Fruit fly (Drosophila melanogaster) whole organism: ENCODE results near the gene mio.

ENCODE experiments used
- CG8478 ChIP-seq: fragments of >200 bp; optimal IDR thresholded peaks from 2 replicates; lab custom pipeline; 2018; ENCODE audit warnings: inconsistent platforms
- Dll ChIP-seq: fragments of >200 bp; optimal IDR thresholded peaks from 2 replicates; lab custom pipeline; 2017
- EcR ChIP-seq, 2 experiments: fragments of >200 bp; optimal IDR thresholded peaks; 2 replicates each; lab custom pipeline; 2017; ENCODE audit warnings: missing biosample characterization in 2 of 2, missing genetic modification characterization in 2 of 2, missing genetic modification reagents in 2 of 2
- pan ChIP-seq: fragments of >200 bp; optimal IDR thresholded peaks from 2 replicates; lab custom pipeline; 2017
- psq ChIP-seq: fragments of >200 bp; optimal IDR thresholded peaks from 2 replicates; lab custom pipeline; 2017
- usp ChIP-seq: fragments of >200 bp; optimal IDR thresholded peaks from 2 replicates; lab custom pipeline; 2017; ENCODE audit warnings: missing biosample characterization, missing genetic modification characterization, mixed read lengths

The mio gene

DNA sequence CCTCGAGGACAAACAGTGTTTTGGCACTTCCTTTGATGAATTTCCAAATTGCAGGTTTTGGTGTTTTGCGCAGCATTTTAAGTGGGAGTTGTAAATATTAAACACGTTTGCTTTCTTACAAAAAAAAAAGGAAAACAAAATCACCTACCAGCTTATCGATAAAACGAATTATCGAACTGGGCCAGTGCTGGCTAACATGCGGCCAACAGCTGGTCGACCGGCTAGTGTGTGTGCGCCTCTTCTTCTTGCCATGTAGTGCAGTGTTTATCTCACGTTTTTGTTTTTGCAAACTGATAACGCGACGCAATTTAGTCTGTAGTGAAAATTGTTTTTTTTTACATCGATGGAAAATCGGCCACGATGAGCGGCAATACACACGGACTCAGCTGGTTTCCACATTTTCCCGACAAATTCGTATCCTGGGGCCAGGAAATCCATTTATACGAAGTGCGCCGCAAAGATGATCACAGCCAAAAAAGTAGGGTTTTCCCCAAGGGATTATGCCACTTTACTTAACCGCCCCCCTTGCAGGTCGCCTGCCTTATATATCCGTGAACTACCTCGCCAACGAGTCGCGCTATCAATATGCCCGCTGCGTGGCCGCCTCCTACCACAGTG is at the start of gene mio, which contains the start of the genes CG15386 and CG42371:
mio (plus strand) TSS at position 224 of the 618 bp plus-strand sequence.
CG15386 (minus strand) TSS at position 180 of the 618 bp plus-strand sequence.
CG42371 (minus strand) TSS at position 180 of the 618 bp plus-strand sequence.
- TF ChIP-seq Dll (lab: Kevin White, UChicago) (no peak), psq (lab: Kevin White, UChicago) (no peak), usp (GFP tag; lab: Kevin White, UChicago) (no peak), CG8478 (lab: Kevin White, UChicago) (no peak), pan (lab: Kevin White, UChicago) (no peak), EcR (GFP tag; optimal IDR thresholded peaks at IDR 0.05; lab: Kevin White, UChicago) (no peak)

DNA sequence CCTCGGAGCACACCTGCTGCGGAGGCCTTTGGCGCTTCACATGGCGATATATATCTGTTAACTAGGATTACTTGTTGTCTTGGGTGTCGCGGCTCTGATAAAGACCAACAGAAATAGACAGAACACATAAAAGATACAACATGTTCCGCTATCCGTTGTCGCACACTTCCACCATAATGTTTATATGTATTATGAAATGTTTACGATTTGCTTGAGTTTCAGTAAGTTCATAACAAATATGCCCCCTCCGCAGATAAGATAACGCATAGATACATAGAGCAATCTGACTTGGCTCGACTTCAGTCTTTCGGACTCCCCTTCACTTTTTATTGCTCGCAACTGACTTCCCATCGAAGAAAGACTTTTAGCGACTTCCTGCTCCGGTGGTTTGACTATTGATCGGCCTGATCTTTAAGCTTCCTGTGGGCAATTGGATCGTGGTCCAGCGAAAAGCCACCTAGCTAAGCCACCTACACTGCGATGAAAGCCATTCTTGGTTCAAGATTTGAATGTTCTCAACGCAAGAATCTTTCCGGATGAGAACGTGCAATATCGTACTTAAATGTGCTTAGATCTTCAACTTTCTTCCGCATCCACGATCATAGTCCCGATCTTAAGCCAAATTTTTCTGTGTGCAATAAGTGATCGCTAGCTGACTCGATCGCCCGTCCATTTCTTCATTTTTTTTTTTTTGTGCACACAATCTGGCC is 48.8 kb upstream of the mio start:
- TF ChIP-seq pan (lab: Kevin White, UChicago) (no peak), usp (GFP tag; lab: Kevin White, UChicago) (no peak), Dll (lab: Kevin White, UChicago) (no peak), EcR (GFP tag; optimal IDR thresholded peaks at IDR 0.05; lab: Kevin White, UChicago) (no peak), psq (lab: Kevin White, UChicago) (no peak), CG8478 (lab: Kevin White, UChicago) (no peak)

DNA sequence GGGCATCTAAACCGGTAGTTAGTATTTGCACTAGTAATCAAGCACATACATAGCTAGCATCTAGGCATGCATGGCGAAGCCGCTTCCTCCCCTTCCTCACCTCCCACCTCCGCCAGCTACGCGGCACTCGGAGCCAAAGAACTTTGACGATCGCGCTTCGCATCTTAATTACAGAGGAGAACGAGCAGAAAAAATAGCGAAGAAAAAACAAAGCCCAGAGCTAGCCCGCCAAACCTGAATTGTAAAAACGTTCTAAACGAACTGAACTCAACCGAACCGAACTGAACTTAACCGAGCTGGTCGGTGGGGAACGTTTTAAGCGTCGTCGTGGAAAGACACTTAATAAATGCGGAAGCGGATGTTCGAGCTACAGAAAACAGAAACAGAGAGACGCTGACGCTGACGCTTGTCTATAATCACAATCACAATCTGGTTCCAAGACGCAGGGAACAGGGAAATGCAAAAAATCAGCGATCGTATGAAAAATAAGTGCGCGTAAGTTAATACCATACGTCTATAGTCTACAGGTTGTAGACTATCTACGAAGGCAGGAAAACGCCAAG is 48.1 kb upstream of the mio start:
- TF ChIP-seq usp (GFP tag; lab: Kevin White, UChicago) (no peak), EcR (GFP tag; optimal IDR thresholded peaks at IDR 0.05; lab: Kevin White, UChicago) (peak in 1 of 2 experiments; percentile 79)

DNA sequence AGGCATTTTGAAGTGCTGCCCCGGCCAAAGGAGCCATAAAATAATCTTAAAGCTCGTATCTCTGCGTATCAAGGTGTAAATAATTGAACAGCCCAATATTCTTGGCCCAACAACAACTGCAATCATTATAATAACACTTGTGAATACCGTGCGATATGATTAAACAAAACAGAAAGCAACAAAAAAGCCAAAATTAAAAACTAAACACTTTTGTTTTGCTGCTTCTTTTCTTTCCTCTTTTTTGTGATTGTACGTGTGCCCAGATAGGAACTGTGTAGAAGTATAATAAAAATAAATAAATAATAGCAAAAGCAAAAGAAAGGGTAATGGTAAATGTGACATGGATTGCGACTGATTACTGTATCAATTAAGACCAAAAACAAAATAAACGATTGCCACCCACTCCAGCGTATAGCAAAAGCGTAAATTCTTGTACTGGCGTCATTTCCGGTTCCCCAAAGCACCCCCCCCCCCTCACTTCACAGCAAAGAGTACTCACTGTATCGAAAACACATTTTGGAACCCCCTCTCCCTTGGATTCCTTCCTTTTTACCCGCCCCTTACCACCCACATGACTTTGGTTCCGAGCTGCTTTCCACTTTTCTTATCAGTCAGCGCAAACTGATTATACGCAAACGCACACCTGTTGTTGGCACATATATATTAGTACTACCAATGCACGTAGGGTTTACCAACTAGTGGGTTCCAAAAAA is 45.6 kb upstream of the mio start:
- TF ChIP-seq Dll (lab: Kevin White, UChicago) (no peak), psq (lab: Kevin White, UChicago) (no peak), pan (lab: Kevin White, UChicago) (no peak), CG8478 (lab: Kevin White, UChicago) (no peak), EcR (GFP tag; optimal IDR thresholded peaks at IDR 0.05; lab: Kevin White, UChicago) (no peak), usp (GFP tag; lab: Kevin White, UChicago) (no peak)

DNA sequence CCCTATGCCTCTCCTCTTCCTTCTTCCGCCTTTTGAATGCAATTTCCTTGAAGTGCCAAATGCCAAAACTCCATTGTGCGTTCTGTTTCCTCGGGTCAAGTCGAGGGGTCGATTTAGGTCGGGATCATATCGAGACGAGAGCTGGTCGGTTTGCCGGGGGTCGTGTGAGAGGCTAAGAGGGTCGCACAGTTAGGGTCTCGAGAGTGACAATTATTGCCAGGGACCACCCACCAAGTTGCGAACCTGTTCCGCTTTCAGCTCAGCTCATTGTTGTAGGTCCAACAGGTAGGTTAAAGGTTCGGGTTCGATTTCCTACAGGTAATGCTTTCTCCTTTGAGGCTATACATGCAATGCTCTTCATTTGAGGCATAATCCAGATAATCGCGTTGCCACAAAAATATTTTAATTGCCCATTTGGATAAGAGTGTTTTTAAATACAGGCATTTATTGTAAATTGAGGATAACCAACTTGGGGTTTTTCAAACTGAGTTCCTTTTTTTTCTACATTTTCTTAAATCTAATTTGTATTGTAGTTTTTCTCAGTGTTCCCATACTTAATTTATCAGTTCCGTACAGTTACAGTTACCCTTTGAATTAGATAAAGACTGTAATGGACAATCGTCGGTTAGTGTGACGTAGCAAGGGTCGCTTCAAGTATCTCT is 44.5 kb upstream of the mio start:
- no peak for TF ChIP-seq EcR (GFP tag; optimal IDR thresholded peaks at IDR 0.05; lab: Kevin White, UChicago)
- TF ChIP-seq pan (lab: Kevin White, UChicago): no peak
- no peak for TF ChIP-seq psq (lab: Kevin White, UChicago)

DNA sequence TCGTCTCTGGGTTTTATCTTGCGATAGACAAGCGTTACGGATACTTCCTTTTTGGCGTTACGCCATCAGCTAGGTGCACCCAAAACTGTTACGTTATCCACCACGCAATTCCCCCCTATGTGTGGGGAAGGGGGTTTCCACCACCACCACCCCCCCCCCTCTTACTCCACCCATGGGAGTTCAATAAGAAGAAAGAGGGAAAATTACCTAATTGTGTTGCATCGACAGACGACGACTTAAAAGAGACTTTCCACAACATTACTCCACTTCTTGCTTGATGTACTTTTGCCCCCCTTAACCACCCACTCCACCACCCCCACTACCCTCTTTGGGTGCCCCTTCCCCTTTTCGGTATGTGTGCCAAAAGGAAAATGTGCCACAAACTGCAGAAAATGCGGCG is 43.9 kb upstream of the mio start:
- TF ChIP-seq EcR (GFP tag; optimal IDR thresholded peaks at IDR 0.05; lab: Kevin White, UChicago) (no peak), CG8478 (lab: Kevin White, UChicago) (no peak), Dll (lab: Kevin White, UChicago) (no peak), pan (lab: Kevin White, UChicago) (no peak), usp (GFP tag; lab: Kevin White, UChicago) (no peak)

DNA sequence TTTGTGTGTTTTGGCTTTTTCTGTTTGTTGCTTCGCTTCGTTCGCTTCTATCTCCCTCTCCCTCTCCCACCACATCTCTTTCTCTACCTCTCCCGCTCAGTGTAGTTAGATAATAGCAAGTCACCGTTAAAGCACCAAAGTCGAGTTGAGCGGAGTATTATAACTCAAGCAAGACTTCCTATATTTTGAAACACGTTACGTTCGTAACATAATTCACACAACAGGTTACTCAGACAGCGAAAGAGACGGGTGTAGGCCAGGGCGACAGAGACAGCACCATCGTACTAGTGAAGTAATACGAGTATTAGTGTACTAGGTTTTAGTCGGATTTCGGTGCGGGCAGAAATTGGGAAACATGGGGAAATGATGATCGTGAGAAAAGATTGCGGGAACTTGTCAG is 43.5 kb upstream of the mio start:
- TF ChIP-seq Dll (lab: Kevin White, UChicago) (no peak), EcR (GFP tag; optimal IDR thresholded peaks at IDR 0.05; lab: Kevin White, UChicago) (no peak)

DNA sequence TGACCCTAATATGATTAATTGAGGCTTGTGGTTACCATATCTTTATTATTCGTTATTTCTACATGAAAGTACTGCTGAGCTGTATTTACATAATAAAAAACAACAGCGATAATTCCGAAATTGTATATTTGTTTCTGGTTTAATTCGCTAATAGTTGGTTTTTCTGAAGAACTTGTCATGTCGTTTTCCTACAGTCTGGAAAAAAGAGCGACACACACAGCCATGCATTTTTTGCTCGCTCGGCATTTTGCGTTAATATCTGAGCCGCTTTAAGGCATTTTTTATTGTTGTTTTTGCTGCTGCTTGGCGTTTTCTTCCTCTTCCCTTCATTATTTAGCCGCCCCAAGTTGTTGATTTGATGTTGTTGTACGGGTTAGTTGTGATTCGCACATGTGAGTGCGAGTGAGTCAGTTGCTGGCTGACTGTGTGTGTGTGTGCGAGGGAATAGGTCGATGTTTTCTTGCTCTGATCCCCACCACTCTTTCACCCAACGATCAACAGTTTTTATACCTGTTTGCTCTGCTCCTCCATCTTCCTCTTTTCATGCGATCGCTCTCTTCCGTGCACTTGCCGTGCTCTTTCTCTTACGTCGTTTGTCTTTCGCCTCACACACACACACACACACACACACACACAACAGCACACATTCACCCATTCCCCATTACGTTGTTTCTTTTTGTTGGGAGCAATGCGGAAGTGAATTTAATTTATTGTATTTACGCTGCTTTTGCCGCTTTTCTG is 41.8 kb upstream of the mio start:
- TF ChIP-seq psq (lab: Kevin White, UChicago): no peak
- TF ChIP-seq usp (GFP tag; lab: Kevin White, UChicago): no peak
- TF ChIP-seq pan (lab: Kevin White, UChicago): no peak
- peak; percentile 24 for TF ChIP-seq CG8478 (lab: Kevin White, UChicago)
- TF ChIP-seq EcR (GFP tag; optimal IDR thresholded peaks at IDR 0.05; lab: Kevin White, UChicago): peak; percentile 56 to 73

DNA sequence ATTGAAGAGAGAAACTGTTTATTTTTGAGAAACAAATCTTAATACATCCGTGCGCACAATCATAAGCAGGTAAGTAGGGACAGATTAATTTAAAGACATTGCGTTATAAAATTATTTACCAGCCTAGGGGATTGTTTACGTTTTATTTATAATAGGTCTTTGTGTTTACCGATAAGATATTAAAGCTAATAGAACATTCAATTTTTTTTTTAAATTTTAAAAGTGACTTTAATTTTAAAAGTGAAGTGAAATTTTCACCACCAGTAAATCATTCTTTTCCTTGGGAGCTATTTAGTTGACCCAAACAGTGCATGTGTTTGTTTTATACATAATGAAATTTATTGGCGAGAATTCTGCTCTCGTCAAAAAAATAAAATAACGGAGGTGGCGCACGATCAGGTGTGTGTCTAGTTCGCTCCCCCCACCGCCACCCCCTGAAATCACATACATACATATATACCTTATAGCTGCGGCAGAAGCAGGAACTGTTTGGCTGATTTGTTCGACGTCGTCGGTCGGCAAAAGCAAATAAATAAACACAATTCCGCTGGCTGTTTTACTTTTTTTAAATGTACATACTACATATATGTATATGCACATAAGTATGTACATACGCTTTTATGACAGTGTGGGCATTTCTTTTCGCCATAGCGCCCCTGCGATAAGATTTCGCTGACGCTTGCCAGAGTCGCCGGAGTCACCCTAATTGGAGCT is 41.0 kb upstream of the mio start:
- TF ChIP-seq usp (GFP tag; lab: Kevin White, UChicago): no peak
- TF ChIP-seq CG8478 (lab: Kevin White, UChicago): no peak
- TF ChIP-seq pan (lab: Kevin White, UChicago): no peak
- no peak for TF ChIP-seq Dll (lab: Kevin White, UChicago)
- no peak for TF ChIP-seq EcR (GFP tag; optimal IDR thresholded peaks at IDR 0.05; lab: Kevin White, UChicago)
- no peak for TF ChIP-seq psq (lab: Kevin White, UChicago)
